Fruit fly (Drosophila melanogaster) whole organism, embryonic: ENCODE results near the gene pps.

Experiments used
- Abd-B ChIP-seq: fragments of 200-800 bp; sonication (Bioruptor generic); optimal IDR thresholded peaks from 2 replicates; lab custom pipeline; 2018; ENCODE audit warnings: missing biosample characterization, mild to moderate bottlenecking, missing genetic modification characterization, moderate library complexity
- Adf1 ChIP-seq: fragments of 200-800 bp; sonication (Bioruptor generic); IDR thresholded peaks from 2 replicates; pipeline ENCODE4 v1.3.6; 2022; ENCODE audit warnings: missing biosample characterization, missing genetic modification characterization
- CG10267 ChIP-seq: fragments of 200-800 bp; sonication (Bioruptor generic); optimal IDR thresholded peaks from 2 replicates; lab custom pipeline; 2018; ENCODE audit warnings: missing biosample characterization, mild to moderate bottlenecking, missing genetic modification characterization, moderate library complexity
- CG10979 ChIP-seq: fragments of 200-800 bp; sonication (Bioruptor generic); optimal IDR thresholded peaks from 2 replicates; lab custom pipeline; 2018; ENCODE audit warnings: missing biosample characterization, mild to moderate bottlenecking, missing genetic modification characterization, moderate library complexity
- CG12391 ChIP-seq: fragments of 200-800 bp; sonication (Bioruptor generic); optimal IDR thresholded peaks from 3 replicates; lab custom pipeline; 2018; ENCODE audit warnings: missing biosample characterization, mild to moderate bottlenecking, missing genetic modification characterization, moderate library complexity
- CG12659 ChIP-seq: fragments of 200-800 bp; sonication (Bioruptor generic); optimal IDR thresholded peaks from 3 replicates; lab custom pipeline; 2017; ENCODE audit warnings: mild to moderate bottlenecking, missing biosample characterization, missing genetic modification reagents, missing genetic modification characterization
- CG15514 ChIP-seq: fragments of 200-800 bp; sonication (Bioruptor generic); optimal IDR thresholded peaks from 3 replicates; lab custom pipeline; 2017; ENCODE audit warnings: missing biosample characterization, missing genetic modification characterization, mild to moderate bottlenecking, moderate library complexity, missing genetic modification reagents
- CG2712 ChIP-seq: fragments of 200-800 bp; optimal IDR thresholded peaks from 3 replicates; lab custom pipeline; 2019; ENCODE audit warnings: missing biosample characterization, mild to moderate bottlenecking, missing genetic modification characterization, moderate library complexity
- CG34422 ChIP-seq: fragments of 200-800 bp; sonication (Bioruptor generic); IDR thresholded peaks from 3 replicates; pipeline ENCODE4 v1.3.6; 2022; ENCODE audit warnings: missing biosample characterization, missing genetic modification characterization
- CG6791 ChIP-seq: fragments of 200-800 bp; sonication (Bioruptor generic); IDR thresholded peaks from 3 replicates; pipeline ENCODE4 v1.3.6; 2022; ENCODE audit warnings: missing biosample characterization, missing genetic modification characterization; ENCODE audit not compliant: partially characterized antibody
- CG7987 ChIP-seq: fragments of 200-800 bp; sonication (Bioruptor generic); optimal IDR thresholded peaks from 2 replicates; lab custom pipeline; 2018; ENCODE audit warnings: missing biosample characterization, mild to moderate bottlenecking, missing genetic modification characterization, moderate library complexity
- CHES-1-like ChIP-seq: fragments of 200-800 bp; sonication (Bioruptor generic); optimal IDR thresholded peaks from 2 replicates; lab custom pipeline; 2016; ENCODE audit warnings: missing biosample characterization, missing genetic modification characterization
- CTCF ChIP-seq: fragments of 200-800 bp; sonication (Bioruptor generic); optimal IDR thresholded peaks from 2 replicates; lab custom pipeline; 2017; ENCODE audit warnings: missing biosample characterization, mild to moderate bottlenecking, missing genetic modification characterization, moderate library complexity
- Dfd ChIP-seq, 2 experiments: fragments of >200 bp; optimal IDR thresholded peaks; 2 replicates each; lab custom pipeline; 2017; ENCODE audit warnings: missing biosample characterization in 2 of 2, missing genetic modification characterization in 2 of 2
- Doc3 ChIP-seq: fragments of 200-800 bp; sonication (Bioruptor generic); IDR thresholded peaks from 3 replicates; pipeline ENCODE4 v1.3.6; 2022; ENCODE audit warnings: missing biosample characterization, missing genetic modification characterization; ENCODE audit not compliant: partially characterized antibody
- Fer1 ChIP-seq: fragments of 200-800 bp; sonication (Bioruptor generic); optimal IDR thresholded peaks from 2 replicates; lab custom pipeline; 2017; ENCODE audit warnings: missing biosample characterization, mild to moderate bottlenecking, missing genetic modification characterization
- Fer3 ChIP-seq: fragments of 200-800 bp; sonication (Bioruptor generic); optimal IDR thresholded peaks from 2 replicates; lab custom pipeline; 2018; ENCODE audit warnings: missing biosample characterization, mild to moderate bottlenecking, missing genetic modification characterization, moderate library complexity
- HLHmδ ChIP-seq: fragments of 200-800 bp; sonication (Bioruptor generic); optimal IDR thresholded peaks from 2 replicates; lab custom pipeline; 2018; ENCODE audit warnings: missing biosample characterization, mild to moderate bottlenecking, missing genetic modification characterization, moderate library complexity
- Hsf ChIP-seq: fragments of 200-800 bp; sonication (Bioruptor generic); optimal IDR thresholded peaks from 3 replicates; lab custom pipeline; 2016; ENCODE audit warnings: missing biosample characterization, missing genetic modification characterization
- MBD-R2 ChIP-seq: fragments of 200-800 bp; sonication (Bioruptor generic); IDR thresholded peaks from 2 replicates; pipeline ENCODE4 v1.3.6; 2022; ENCODE audit warnings: missing biosample characterization, missing genetic modification characterization
- Max ChIP-seq: fragments of 200-800 bp; sonication (Bioruptor generic); optimal IDR thresholded peaks from 2 replicates; lab custom pipeline; 2016; ENCODE audit warnings: missing biosample characterization, mild to moderate bottlenecking, missing genetic modification characterization
- Rfx ChIP-seq: fragments of 200-800 bp; sonication (Bioruptor generic); IDR thresholded peaks from 2 replicates; pipeline ENCODE4 v1.3.6; 2022; ENCODE audit warnings: missing biosample characterization, missing genetic modification characterization
- Sry-δ ChIP-seq: fragments of 200-800 bp; sonication (Bioruptor generic); optimal IDR thresholded peaks from 2 replicates; lab custom pipeline; 2016; ENCODE audit warnings: missing biosample characterization, missing genetic modification characterization
- Ssrp ChIP-seq: fragments of 200-800 bp; sonication (Bioruptor generic); optimal IDR thresholded peaks from 2 replicates; lab custom pipeline; 2018; ENCODE audit warnings: missing biosample characterization, mild to moderate bottlenecking, missing genetic modification characterization, moderate library complexity
- Trl ChIP-seq, 3 experiments: fragments of >200 bp in 2 of 3; fragments of 200-800 bp in 1 of 3; sonication (Bioruptor generic) in 1 of 3; optimal IDR thresholded peaks; 2 replicates in 1 of 3; 3 replicates in 2 of 3; lab custom pipeline; 2016 to 2017; ENCODE audit warnings: missing biosample characterization in 1 of 3, missing genetic modification characterization in 1 of 3
- Usf ChIP-seq: fragments of 200-800 bp; sonication (Bioruptor generic); optimal IDR thresholded peaks from 2 replicates; lab custom pipeline; 2017; ENCODE audit warnings: missing genotype, missing biosample characterization, missing genetic modification characterization
- Vsx1 ChIP-seq: fragments of 200-800 bp; sonication (Bioruptor generic); optimal IDR thresholded peaks from 2 replicates; lab custom pipeline; 2017; ENCODE audit warnings: missing biosample characterization, mild to moderate bottlenecking, missing genetic modification characterization, missing genetic modification reagents
- abd-A ChIP-seq: fragments of 200-800 bp; sonication (Bioruptor generic); optimal IDR thresholded peaks from 3 replicates; lab custom pipeline; 2019; ENCODE audit warnings: missing biosample characterization, mild to moderate bottlenecking, missing genetic modification characterization, moderate library complexity
- aop ChIP-seq: fragments of 200-800 bp; sonication (Bioruptor generic); IDR thresholded peaks from 2 replicates; pipeline ENCODE4 v1.3.6; 2022; ENCODE audit warnings: missing biosample characterization, missing genetic modification characterization
- ato ChIP-seq: fragments of 200-800 bp; sonication (Bioruptor generic); IDR thresholded peaks from 2 replicates; pipeline ENCODE4 v1.3.6; 2022; ENCODE audit warnings: missing biosample characterization, missing genetic modification characterization; ENCODE audit not compliant: partially characterized antibody
- bbx ChIP-seq: fragments of 200-800 bp; sonication (Bioruptor generic); IDR thresholded peaks from 2 replicates; pipeline ENCODE4 v1.3.6; 2022; ENCODE audit warnings: missing biosample characterization, missing genetic modification characterization; ENCODE audit not compliant: partially characterized antibody
- chinmo ChIP-seq: fragments of 200-800 bp; sonication (Bioruptor generic); IDR thresholded peaks from 4 replicates; pipeline ENCODE4 v1.3.6; 2022; ENCODE audit warnings: missing biosample characterization, missing genetic modification characterization; ENCODE audit not compliant: partially characterized antibody
- chn ChIP-seq: fragments of 200-800 bp; sonication (Bioruptor generic); optimal IDR thresholded peaks from 2 replicates; lab custom pipeline; 2016; ENCODE audit warnings: missing biosample characterization, missing genetic modification characterization
- exex ChIP-seq: fragments of 200-800 bp; sonication (Bioruptor generic); optimal IDR thresholded peaks from 4 replicates; lab custom pipeline; 2018; ENCODE audit warnings: missing biosample characterization, mild to moderate bottlenecking, missing genetic modification characterization, moderate library complexity
- fd64A ChIP-seq: fragments of 200-800 bp; sonication (Bioruptor generic); optimal IDR thresholded peaks from 3 replicates; lab custom pipeline; 2018; ENCODE audit warnings: missing biosample characterization, mild to moderate bottlenecking, missing genetic modification characterization
- fd96Cb ChIP-seq: fragments of 200-800 bp; sonication (Bioruptor generic); optimal IDR thresholded peaks from 2 replicates; lab custom pipeline; 2018; ENCODE audit warnings: missing biosample characterization, mild to moderate bottlenecking, missing genetic modification characterization, moderate library complexity
- grn ChIP-seq: fragments of 200-800 bp; sonication (Bioruptor generic); optimal IDR thresholded peaks from 3 replicates; lab custom pipeline; 2017; ENCODE audit warnings: missing biosample characterization, missing genetic modification characterization
- hbn ChIP-seq: fragments of 200-800 bp; sonication (Bioruptor generic); IDR thresholded peaks from 2 replicates; pipeline ENCODE4 v1.3.6; 2022; ENCODE audit warnings: missing biosample characterization, missing genetic modification characterization; ENCODE audit not compliant: partially characterized antibody
- insv ChIP-seq, 2 experiments: fragments of 200-800 bp; sonication (Bioruptor generic); optimal IDR thresholded peaks; 3 replicates each; lab custom pipeline; 2016 to 2018; ENCODE audit warnings: missing biosample characterization in 2 of 2, missing genetic modification characterization in 2 of 2
- jumu ChIP-seq: fragments of 200-800 bp; sonication (Bioruptor generic); optimal IDR thresholded peaks from 3 replicates; lab custom pipeline; 2016; ENCODE audit warnings: missing biosample characterization, missing genetic modification characterization
- lilli ChIP-seq: fragments of 200-800 bp; sonication (Bioruptor generic); optimal IDR thresholded peaks from 3 replicates; lab custom pipeline; 2016; ENCODE audit warnings: missing biosample characterization, missing genetic modification characterization
- lov ChIP-seq, 2 experiments: fragments of 200-800 bp in 1 of 2; fragments of >200 bp in 1 of 2; sonication (Bioruptor generic) in 1 of 2; IDR thresholded peaks in 1 of 2; optimal IDR thresholded peaks in 1 of 2; 2 replicates in 1 of 2; 3 replicates in 1 of 2; pipeline versions ENCODE4 v1.3.6 to Lab custom; 2017 to 2022; ENCODE audit warnings: missing biosample characterization in 1 of 2, missing genetic modification characterization in 1 of 2
- nerfin-1 ChIP-seq: fragments of 200-800 bp; sonication (Bioruptor generic); optimal IDR thresholded peaks from 3 replicates; lab custom pipeline; 2019; ENCODE audit warnings: missing biosample characterization, mild to moderate bottlenecking, missing genetic modification characterization, moderate library complexity
- sd ChIP-seq: fragments of 200-800 bp; sonication (Bioruptor generic); optimal IDR thresholded peaks from 3 replicates; lab custom pipeline; 2018; ENCODE audit warnings: missing biosample characterization, mild to moderate bottlenecking, missing genetic modification characterization, moderate library complexity
- stc ChIP-seq: fragments of 200-800 bp; sonication (Bioruptor generic); IDR thresholded peaks from 2 replicates; pipeline ENCODE4 v1.3.6; 2022; ENCODE audit warnings: missing biosample characterization, missing genetic modification characterization
- tio ChIP-seq: fragments of 200-800 bp; sonication (Bioruptor generic); optimal IDR thresholded peaks from 2 replicates; lab custom pipeline; 2017; ENCODE audit warnings: missing biosample characterization, missing genetic modification characterization, inconsistent platforms
- zen2 ChIP-seq: fragments of 200-800 bp; sonication (Bioruptor generic); IDR thresholded peaks from 3 replicates; pipeline ENCODE4 v1.3.6; 2022; ENCODE audit warnings: missing biosample characterization, missing genetic modification characterization; ENCODE audit not compliant: partially characterized antibody
- zf30C ChIP-seq: fragments of 200-800 bp; sonication (Bioruptor generic); optimal IDR thresholded peaks from 3 replicates; lab custom pipeline; 2018; ENCODE audit warnings: missing biosample characterization, mild to moderate bottlenecking, missing genetic modification characterization

Gene pps

dm6 chr3R:12408160-12408559 is 5.5 kb upstream of the pps start, which contains the start of gene CG5196 (continued):
- TF ChIP-seq CG10979 (tag; lab: Kevin White, UChicago) (peak; percentile 11), Vsx1 (peak; percentile 31), grn (GFP tag; lab: Kevin White, UChicago) (no peak), Usf (no peak), abd-A (no peak), lilli (GFP tag; lab: Kevin White, UChicago) (peak; percentile 11), bbx (GFP tag; lab: Robert Waterston, UW) (peak; percentile 77), MBD-R2 (peak; percentile 95), Abd-B (GFP tag; lab: Kevin White, UChicago) (peak; percentile 43), insv (GFP tag; optimal IDR thresholded peaks at IDR 0.05; lab: Kevin White, UChicago) (peak in 1 of 2 experiments; percentile 53), ato (GFP tag; lab: Robert Waterston, UW) (peak; percentile 57; the same call in 1 of the 2 replicates), lov (optimal IDR thresholded peaks at IDR 0.05; lab: Kevin White, UChicago) (no peak), lov (GFP tag; IDR thresholded peaks at IDR 0.05; lab: Robert Waterston, UW) (0 out of 3 replicates have a peak, but pooled peaks have one; percentile 16), Dfd (GFP tag; optimal IDR thresholded peaks at IDR 0.05; lab: Kevin White, UChicago) (no peak), CG15514 (GFP tag; lab: Kevin White, UChicago) (peak; percentile 99), CG12659 (GFP tag; lab: Kevin White, UChicago) (peak; percentile 78), hbn (GFP tag; lab: Robert Waterston, UW) (peak; percentile 17; the same call in 1 of the 2 replicates), zf30C (no peak), nerfin-1 (tag; lab: Kevin White, UChicago) (peak; percentile 33), zen2 (peak; percentile 74), jumu (peak; percentile 5), Trl (optimal IDR thresholded peaks at IDR 0.05; lab: Kevin White, UChicago) (no peak), Trl (GFP tag; optimal IDR thresholded peaks at IDR 0.05; lab: Kevin White, UChicago) (no peak), CG2712 (peak; percentile 48), fd64A (GFP tag; lab: Kevin White, UChicago) (no peak), CG7987 (GFP tag; lab: Kevin White, UChicago) (peak; percentile 25), Sry-δ (GFP tag; lab: Kevin White, UChicago) (peak; percentile 56), Max (GFP tag; lab: Kevin White, UChicago) (peak; percentile 4), CG12391 (tag; lab: Kevin White, UChicago) (peak; percentile 35), aop (GFP tag; lab: Robert Waterston, UW) (no peak), sd (tag; lab: Kevin White, UChicago) (peak; percentile 30), fd96Cb (no peak), Rfx (GFP tag; lab: Robert Waterston, UW) (peak; percentile 26; the same call in 1 of the 2 replicates), Fer3 (tag; lab: Kevin White, UChicago) (peak; percentile 13), CG10267 (tag; lab: Kevin White, UChicago) (peak; percentile 62), CG34422 (GFP tag; lab: Robert Waterston, UW) (peak; percentile 84; the same call in 2 of the 3 replicates), exex (tag; lab: Kevin White, UChicago) (peak; percentile 64), chinmo (GFP tag; lab: Robert Waterston, UW) (peak; percentile 67; the same call in 1 of the 4 replicates), tio (GFP tag; lab: Kevin White, UChicago) (no peak), CHES-1-like (GFP tag; lab: Kevin White, UChicago) (peak; percentile 40), CTCF (GFP tag; lab: Kevin White, UChicago) (peak; percentile 8), Ssrp (tag; lab: Kevin White, UChicago) (no peak), CG6791 (GFP tag; lab: Robert Waterston, UW) (peak; percentile 79), stc (GFP tag; lab: Robert Waterston, UW) (0 out of 2 replicates have a peak, but pooled peaks have one; percentile 25), Fer1 (GFP tag; lab: Kevin White, UChicago) (peak; percentile 38), Hsf (GFP tag; lab: Kevin White, UChicago) (no peak), HLHmδ (GFP tag; lab: Kevin White, UChicago) (peak; percentile 49), Adf1 (peak; percentile 36; the same call in 1 of the 2 replicates), Doc3 (GFP tag; lab: Robert Waterston, UW) (peak; percentile 49; the same call in 2 of the 3 replicates), chn (GFP tag; lab: Kevin White, UChicago) (no peak)
